Worm (Caenorhabditis elegans): Measurements from ENCODE around the gene C29F5.8.

Gene C29F5.8

ce11 chrII:6331222-6331830, 25.1 kb downstream of the C29F5.8 start, which contains the start of gene set-4 (continued):
- TF ChIP-seq hlh-30 (tag; optimal IDR thresholded peaks at IDR 0.05; ENCODE audit: insufficient read depth) (peak; percentile 95), Y105C5A.15 (GFP tag; IDR thresholded peaks at IDR 0.05) (no peak), Y5F2A.4 (GFP tag; optimal IDR thresholded peaks at IDR 0.05) (no peak), lin-29 (GFP tag; IDR thresholded peaks at IDR 0.05) (0 out of 2 replicates have a peak, but pooled peaks have one; percentile 20), tag-97 (GFP tag; IDR thresholded peaks at IDR 0.05) (no peak), saeg-2 (GFP tag; IDR thresholded peaks at IDR 0.05) (no peak), attf-4 (tag; optimal IDR thresholded peaks at IDR 0.05) (no peak), ceh-82 (tag; optimal IDR thresholded peaks at IDR 0.05) (no peak), zfp-2 (tag; optimal IDR thresholded peaks at IDR 0.05) (peak; percentile 52), D1046.2 (GFP tag; IDR thresholded peaks at IDR 0.05) (no peak), gei-8 (GFP tag; optimal IDR thresholded peaks at IDR 0.05) (peak; percentile 35), madf-5 (GFP tag; IDR thresholded peaks at IDR 0.05) (no peak), php-3 (GFP tag; IDR thresholded peaks at IDR 0.05) (0 out of 2 replicates have a peak, but pooled peaks have one; percentile 20), F26F4.8 (GFP tag; conservative IDR thresholded peaks at IDR 0.05) (no peak), vab-7 (GFP tag; IDR thresholded peaks at IDR 0.05) (0 out of 2 replicates have a peak, but pooled peaks have one; percentile 29), mxl-3 (GFP tag; optimal IDR thresholded peaks at IDR 0.05) (peak; percentile 96), nhr-42 (GFP tag; IDR thresholded peaks at IDR 0.05) (peak; percentile 85), T20F7.1 (GFP tag; optimal IDR thresholded peaks at IDR 0.05) (peak; percentile 85), lin-39 (tag; optimal IDR thresholded peaks at IDR 0.05) (no peak), zag-1 (tag; optimal IDR thresholded peaks at IDR 0.05) (no peak), nhr-28 (tag; optimal IDR thresholded peaks at IDR 0.05) (peak; percentile 86), nhr-77 (tag; optimal IDR thresholded peaks at IDR 0.05) (peak; percentile 81), ctbp-1 (GFP tag; IDR thresholded peaks at IDR 0.05) (peak; percentile 88), pqm-1 (tag; optimal IDR thresholded peaks at IDR 0.05) (peak; percentile 32), ces-1 (GFP tag; optimal IDR thresholded peaks at IDR 0.05) (no peak), rbr-2 (tag; optimal IDR thresholded peaks at IDR 0.05) (peak; percentile 96), ZK546.5 (tag; optimal IDR thresholded peaks at IDR 0.05) (no peak), egl-43 (GFP tag; IDR thresholded peaks at IDR 0.05) (no peak; the same call in 1 of the 2 replicates), ama-1 (optimal IDR thresholded peaks at IDR 0.05) (peak; percentile 69), fos-1 (tag; optimal IDR thresholded peaks at IDR 0.05) (no peak), mep-1 (tag; optimal IDR thresholded peaks at IDR 0.05) (peak; percentile 96), pha-4 (GFP tag; IDR thresholded peaks at IDR 0.05) (peak; percentile 68), pha-4 (tag; optimal IDR thresholded peaks at IDR 0.05) (peak; percentile 67), jun-1 (tag; optimal IDR thresholded peaks at IDR 0.05) (peak; percentile 77), dpl-1 (GFP tag; optimal IDR thresholded peaks at IDR 0.05) (peak; percentile 88), fkh-10 (GFP tag; optimal IDR thresholded peaks at IDR 0.05) (peak; percentile 95), daf-19 (GFP tag; conservative IDR thresholded peaks at IDR 0.05) (0 out of 2 replicates have a peak, but pooled peaks have one; percentile 59), hlh-11 (tag; optimal IDR thresholded peaks at IDR 0.05) (peak; percentile 96), unc-130 (GFP tag; optimal IDR thresholded peaks at IDR 0.05) (peak; percentile 48), dmd-8 (GFP tag; IDR thresholded peaks at IDR 0.05) (no peak), Y48G9A.11 (GFP tag; IDR thresholded peaks at IDR 0.05) (no peak), ceh-62 (tag; optimal IDR thresholded peaks at IDR 0.05) (no peak), snpc-4 (tag; optimal IDR thresholded peaks at IDR 0.05) (no peak), nhr-6 (tag; optimal IDR thresholded peaks at IDR 0.05) (peak; percentile 79), nhr-102 (tag; optimal IDR thresholded peaks at IDR 0.05) (peak; percentile 87), ceh-20 (GFP tag; IDR thresholded peaks at IDR 0.05) (peak; percentile 88), nhr-25 (tag; optimal IDR thresholded peaks at IDR 0.05; ENCODE audit: borderline replicate concordance, insufficient read depth) (peak; percentile 85), mdt-29 (GFP tag; IDR thresholded peaks at IDR 0.05) (peak; percentile 62; the same call in 1 of the 2 replicates), ceh-28 (tag; optimal IDR thresholded peaks at IDR 0.05) (peak; percentile 29), nhr-48 (tag; optimal IDR thresholded peaks at IDR 0.05) (peak; percentile 71), lim-7 (GFP tag; IDR thresholded peaks at IDR 0.05) (no peak)

Data from whole organism, L4 larva.